Worm (Caenorhabditis elegans) whole organism, L4 larva: ENCODE results near the gene str-99.
A peak's percentile ranks its signal among the peaks of the same experiment; 100 is the strongest.

ENCODE experiments used
- T26A8.4 ChIP-seq: fragments of 200-800 bp; sonication (Bioruptor generic); IDR thresholded peaks from 2 replicates; pipeline ENCODE4 v1.3.6; 2022; ENCODE audit warnings: missing genetic modification characterization, missing compliant biosample characterization
- Y105C5A.15 ChIP-seq: fragments of 200-800 bp; sonication (Bioruptor generic); IDR thresholded peaks from 2 replicates; pipeline ENCODE4 v1.3.6; 2022; ENCODE audit warnings: missing genetic modification characterization, missing compliant biosample characterization
- Y48G9A.11 ChIP-seq: fragments of 200-800 bp; sonication (Bioruptor generic); IDR thresholded peaks from 2 replicates; pipeline ENCODE4 v1.3.6; 2022; ENCODE audit warnings: missing genetic modification reagents, missing genetic modification characterization, missing compliant biosample characterization
- ZK337.2 ChIP-seq: fragments of 200-800 bp; sonication (Bioruptor generic); IDR thresholded peaks from 2 replicates; pipeline ENCODE4 v1.3.6; 2022; ENCODE audit warnings: missing genetic modification reagents, missing genetic modification characterization, missing compliant biosample characterization
- ZK546.5 ChIP-seq, 2 experiments: sonication (generic microtip); optimal IDR thresholded peaks; 2 replicates each; lab custom pipeline; 2017; ENCODE audit warnings: missing biosample characterization in 2 of 2, missing genetic modification characterization in 2 of 2
- aha-1 ChIP-seq: fragments of 150-350 bp; peaks from one replicate; lab custom pipeline; 2014; ENCODE audit warnings: missing biosample characterization, missing genetic modification characterization
- aly-2 ChIP-seq: sonication (generic microtip); optimal IDR thresholded peaks from 2 replicates; lab custom pipeline; 2018; ENCODE audit warnings: missing biosample characterization, missing genetic modification characterization
- arid-1 ChIP-seq: fragments of 200-800 bp; sonication (Bioruptor generic); conservative IDR thresholded peaks from 2 replicates; pipeline ENCODE4 v1.3.6; 2022; ENCODE audit warnings: missing genetic modification reagents, missing genetic modification characterization, missing compliant biosample characterization
- attf-4 ChIP-seq: sonication (generic microtip); optimal IDR thresholded peaks from 3 replicates; lab custom pipeline; 2017; ENCODE audit warnings: missing biosample characterization, missing genetic modification characterization
- ceh-44 ChIP-seq: fragments of 200-800 bp; sonication (Bioruptor generic); IDR thresholded peaks from 2 replicates; pipeline ENCODE4 v1.3.6; 2022; ENCODE audit warnings: missing genetic modification reagents, missing genetic modification characterization, missing compliant biosample characterization
- ceh-62 ChIP-seq: sonication (generic microtip); optimal IDR thresholded peaks from 2 replicates; lab custom pipeline; 2017; ENCODE audit warnings: missing biosample characterization, missing genetic modification characterization
- cey-2 ChIP-seq: sonication (generic microtip); optimal IDR thresholded peaks from 3 replicates; lab custom pipeline; 2017; ENCODE audit warnings: missing genetic modification characterization, mild to moderate bottlenecking, missing compliant biosample characterization, antibody characterized with exemption, borderline replicate concordance; ENCODE audit not compliant: insufficient read depth
- daf-16 ChIP-seq, 3 experiments: sonication (generic microtip); optimal IDR thresholded peaks; 2 replicates each; lab custom pipeline; 2016 to 2017; ENCODE audit warnings: missing genetic modification characterization in 3 of 3, missing genetic modification reagents in 3 of 3, mild to moderate bottlenecking in 2 of 3, missing compliant biosample characterization in 2 of 3, missing biosample characterization in 1 of 3, moderate library complexity in 1 of 3
- daf-19 ChIP-seq: fragments of 200-800 bp; sonication (Bioruptor generic); conservative IDR thresholded peaks from 2 replicates; pipeline ENCODE4 v1.3.6; 2022; ENCODE audit warnings: missing genetic modification characterization, missing compliant biosample characterization
- daf-8 ChIP-seq: fragments of 200-800 bp; sonication (Bioruptor generic); IDR thresholded peaks from 2 replicates; pipeline ENCODE4 v1.3.6; 2022; ENCODE audit warnings: missing genetic modification characterization, missing compliant biosample characterization
- dpl-1 ChIP-seq: fragments of 150-350 bp; optimal IDR thresholded peaks from 2 replicates; lab custom pipeline; 2014; ENCODE audit warnings: missing biosample characterization, missing genetic modification reagents, missing genetic modification characterization
- duxl-1 ChIP-seq: sonication (generic microtip); optimal IDR thresholded peaks from 2 replicates; lab custom pipeline; 2016; ENCODE audit warnings: mild to moderate bottlenecking, missing genetic modification characterization, moderate library complexity, missing compliant biosample characterization; ENCODE audit not compliant: poor library complexity
- egl-27 ChIP-seq: sonication (generic microtip); optimal IDR thresholded peaks from 3 replicates; lab custom pipeline; 2017; ENCODE audit warnings: missing biosample characterization, missing genetic modification reagents, missing genetic modification characterization
- hif-1 ChIP-seq, 2 experiments: sonication (generic microtip); optimal IDR thresholded peaks; 2 replicates each; lab custom pipeline; 2016 to 2017; ENCODE audit warnings: missing compliant biosample characterization in 2 of 2, missing genetic modification characterization in 2 of 2, missing genetic modification reagents in 2 of 2, missing genotype in 2 of 2, mild to moderate bottlenecking in 1 of 2
- hlh-30 ChIP-seq: sonication (generic microtip); optimal IDR thresholded peaks from 2 replicates; lab custom pipeline; 2017; ENCODE audit warnings: antibody characterized with exemption, mild to moderate bottlenecking, missing genetic modification characterization, missing compliant biosample characterization; ENCODE audit not compliant: insufficient read depth
- lin-1 ChIP-seq: fragments of 200-800 bp; sonication (Bioruptor generic); IDR thresholded peaks from 2 replicates; pipeline ENCODE4 v1.3.6; 2022; ENCODE audit warnings: missing genetic modification reagents, missing genetic modification characterization, missing compliant biosample characterization
- lin-39 ChIP-seq: fragments of 150-350 bp; optimal IDR thresholded peaks from 2 replicates; lab custom pipeline; 2014; ENCODE audit warnings: missing biosample characterization, missing genetic modification reagents, missing genetic modification characterization
- mep-1 ChIP-seq: fragments of 150-350 bp; sonication (generic microtip); optimal IDR thresholded peaks from 3 replicates; lab custom pipeline; 2014; ENCODE audit warnings: missing biosample characterization, missing genetic modification characterization
- nhr-111 ChIP-seq: fragments of 200-800 bp; sonication (Bioruptor generic); optimal IDR thresholded peaks from 2 replicates; lab custom pipeline; 2018; ENCODE audit warnings: mild to moderate bottlenecking, missing genetic modification characterization, missing compliant biosample characterization
- nhr-28 ChIP-seq: fragments of 150-350 bp; optimal IDR thresholded peaks from 2 replicates; lab custom pipeline; 2014; ENCODE audit warnings: missing biosample characterization, missing genetic modification characterization
- nhr-48 ChIP-seq: sonication (generic microtip); optimal IDR thresholded peaks from 2 replicates; lab custom pipeline; 2016; ENCODE audit warnings: mild to moderate bottlenecking, missing genetic modification characterization, missing compliant biosample characterization
- nhr-76 ChIP-seq: fragments of 150-350 bp; optimal IDR thresholded peaks from 2 replicates; lab custom pipeline; 2014; ENCODE audit warnings: missing biosample characterization, missing genetic modification characterization
- nhr-77 ChIP-seq: fragments of 150-350 bp; optimal IDR thresholded peaks from 2 replicates; lab custom pipeline; 2014; ENCODE audit warnings: missing biosample characterization, missing genetic modification characterization
- php-3 ChIP-seq: fragments of 200-800 bp; sonication (Bioruptor generic); IDR thresholded peaks from 2 replicates; pipeline ENCODE4 v1.3.6; 2022; ENCODE audit warnings: missing genetic modification reagents, missing genetic modification characterization, missing compliant biosample characterization
- pqm-1 ChIP-seq: sonication (generic microtip); optimal IDR thresholded peaks from 2 replicates; lab custom pipeline; 2017; ENCODE audit warnings: missing biosample characterization, missing genetic modification characterization
- sdz-12 ChIP-seq: fragments of 200-800 bp; sonication (Bioruptor generic); optimal IDR thresholded peaks from 2 replicates; lab custom pipeline; 2018; ENCODE audit warnings: mild to moderate bottlenecking, missing genetic modification characterization, missing compliant biosample characterization
- skn-1 ChIP-seq: fragments of 150-350 bp; optimal IDR thresholded peaks from 2 replicates; lab custom pipeline; 2014; ENCODE audit warnings: missing biosample characterization, missing genetic modification characterization
- snpc-1.2 ChIP-seq: fragments of 200-800 bp; sonication (Bioruptor generic); IDR thresholded peaks from 2 replicates; pipeline ENCODE4 v1.3.6; 2022; ENCODE audit warnings: missing genetic modification reagents, missing genetic modification characterization, missing compliant biosample characterization
- unc-130 ChIP-seq: sonication (generic microtip); optimal IDR thresholded peaks from 2 replicates; lab custom pipeline; 2016; ENCODE audit warnings: missing genetic modification reagents, missing genetic modification characterization, missing compliant biosample characterization
- ztf-7 ChIP-seq: fragments of 150-350 bp; optimal IDR thresholded peaks from 2 replicates; lab custom pipeline; 2014; ENCODE audit warnings: missing biosample characterization, missing genetic modification characterization

The str-99 gene

DNA sequence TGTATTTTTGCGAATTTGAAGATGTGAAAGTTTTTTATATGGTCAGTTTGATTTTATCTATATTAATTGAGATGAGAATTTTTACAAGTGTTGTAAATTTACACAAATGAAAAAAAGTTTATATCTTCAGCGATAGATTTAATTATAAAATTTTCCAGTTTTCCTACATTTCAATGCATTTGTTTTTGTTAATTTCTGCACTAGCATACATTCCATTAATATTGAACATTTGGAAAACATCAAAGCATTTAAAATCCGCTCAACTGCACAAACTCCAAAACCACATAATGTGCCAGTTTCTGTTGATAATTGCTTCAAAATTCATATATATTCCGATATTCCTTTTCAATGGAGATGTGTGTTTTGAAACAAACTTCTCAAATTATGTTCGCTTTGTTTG is 24.6 kb upstream of the str-99 start, which contains the start of gene srh-277:
TSS of gene srh-277 (plus strand) at position 301 of the 400 bp plus-strand sequence.
- no peak for TF ChIP-seq nhr-111 (GFP tag; lab: Kevin White, UChicago)
- TF ChIP-seq daf-8, result no peak
- no peak for TF ChIP-seq cey-2
- TF ChIP-seq nhr-76 (tag; lab: Kevin White, UChicago), result no peak
- no peak for TF ChIP-seq dpl-1 (GFP tag; lab: Kevin White, UChicago)
- no peak for TF ChIP-seq arid-1
- TF ChIP-seq hlh-30 (tag; lab: Kevin White, UChicago), result no peak
- TF ChIP-seq skn-1 (tag; lab: Kevin White, UChicago), result no peak
- no peak for TF ChIP-seq ceh-44 (GFP tag; lab: Robert Waterston, UW)

ce11 chrV:16182110-16182509 is 23.8 kb upstream of the str-99 start, which contains the start of gene srz-13:
Gene srz-13, plus strand, starts transcription at chrV:16182410.
- no peak for TF ChIP-seq hif-1 (tag; optimal IDR thresholded peaks at IDR 0.05; lab: Kevin White, UChicago)
- TF ChIP-seq aha-1 (tag; lab: Kevin White, UChicago), result no peak
- TF ChIP-seq, all 104 proteins: peak for 0

- no peak for TF ChIP-seq Y105C5A.15 (GFP tag; lab: Robert Waterston, UW)
- no peak for TF ChIP-seq sdz-12
- TF ChIP-seq ceh-62 (tag; lab: Kevin White, UChicago), result no peak
- TF ChIP-seq ztf-7 (tag; lab: Kevin White, UChicago), result no peak
- TF ChIP-seq nhr-77, result no peak
Observed at ce11 chrV:16180350-16180749, 22.1 kb upstream of the str-99 start, which contains the start of gene str-106. Gene str-106, plus strand, starts transcription at chrV:16180650.

ce11 chrV:16175757-16176156 is 17.5 kb upstream of the str-99 start, which contains the start of gene cyp-33D1:
Gene cyp-33D1, minus strand, starts transcription at chrV:16175857.
- no peak for TF ChIP-seq Y48G9A.11 (GFP tag; lab: Robert Waterston, UW)
- no peak for TF ChIP-seq mep-1 (tag; lab: Kevin White, UChicago)
- TF ChIP-seq aly-2 (tag; lab: Kevin White, UChicago), result no peak
- no peak for TF ChIP-seq ZK546.5 (tag; optimal IDR thresholded peaks at IDR 0.05; lab: Kevin White, UChicago)
- no peak for TF ChIP-seq unc-130 (GFP tag; lab: Kevin White, UChicago)
- TF ChIP-seq duxl-1 (tag; lab: Kevin White, UChicago), result no peak
- TF ChIP-seq daf-19 (GFP tag; lab: Robert Waterston, UW), result no peak
- TF ChIP-seq pqm-1 (tag; lab: Kevin White, UChicago), result no peak
- TF ChIP-seq daf-8, result no peak
- no peak for TF ChIP-seq attf-4 (tag; lab: Kevin White, UChicago)

DNA sequence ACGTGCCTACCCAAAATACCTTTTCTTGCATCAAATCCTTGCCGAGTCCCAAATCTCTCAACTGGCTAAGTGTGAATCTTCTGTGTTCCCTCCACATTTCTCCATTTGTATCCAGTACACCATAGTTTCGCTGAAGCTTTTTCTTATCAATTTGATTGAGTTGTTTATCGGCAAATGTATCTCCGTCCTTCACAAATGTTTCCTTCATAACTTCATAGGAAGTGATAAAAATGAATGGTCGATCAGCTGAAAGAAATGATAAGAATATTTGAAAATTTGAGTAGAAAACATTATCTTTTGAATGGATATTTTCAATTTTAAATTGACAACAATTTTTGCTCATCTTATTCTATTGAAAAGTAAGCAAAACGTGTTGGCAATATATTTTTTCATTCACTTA is 16.9 kb upstream of the str-99 start:
- TF ChIP-seq lin-1 (GFP tag; lab: Robert Waterston, UW) (no peak), pqm-1 (tag; lab: Kevin White, UChicago) (peak; percentile 59), snpc-1.2 (GFP tag; lab: Robert Waterston, UW) (no peak), lin-39 (tag; lab: Kevin White, UChicago) (no peak), daf-16 (GFP tag; optimal IDR thresholded peaks at IDR 0.05; lab: Kevin White, UChicago) (no peak), daf-16 (tag; optimal IDR thresholded peaks at IDR 0.05; lab: Kevin White, UChicago) (peak; percentile 77), egl-27 (no peak), T26A8.4 (GFP tag; lab: Robert Waterston, UW) (no peak), ZK337.2 (GFP tag; lab: Robert Waterston, UW) (no peak), nhr-28 (tag; lab: Kevin White, UChicago) (peak; percentile 58), ceh-44 (GFP tag; lab: Robert Waterston, UW) (no peak), php-3 (peak; percentile 44; the same call in 1 of the 2 replicates), unc-130 (GFP tag; lab: Kevin White, UChicago) (no peak), nhr-48 (tag; lab: Kevin White, UChicago) (no peak)
